Fruit fly (Drosophila melanogaster) Kc167 (cell line): ENCODE data around the gene Lrp4.

Experiments
- Myc ChIP-seq: fragments of >200 bp; optimal IDR thresholded peaks from 2 replicates; lab custom pipeline; 2017; ENCODE audit warnings: missing external identifiers
- Sin3A ChIP-seq: fragments of >200 bp; optimal IDR thresholded peaks from 2 replicates; lab custom pipeline; 2018; ENCODE audit warnings: missing external identifiers
- h ChIP-seq: fragments of >200 bp; optimal IDR thresholded peaks from 3 replicates; lab custom pipeline; 2018; ENCODE audit warnings: missing external identifiers
- ttk ChIP-seq: sonication (Bioruptor generic); optimal IDR thresholded peaks from 2 replicates; lab custom pipeline; 2017; ENCODE audit warnings: missing external identifiers

dm6 chrX:15940105-15940955 is 29.7 kb downstream of the Lrp4 start, which contains the start of gene Stim:
- TF ChIP-seq Sin3A: no peak
- TF ChIP-seq h (lab: Kevin White, UChicago): no peak
- TF ChIP-seq Myc (lab: Kevin White, UChicago): no peak
- no peak for TF ChIP-seq ttk (lab: Kevin White, UChicago)
